Fruit fly (Drosophila melanogaster) whole organism, embryonic: ENCODE measurements around the gene dbo.

ENCODE experiments used
- Atf-2 ChIP-seq: fragments of 200-800 bp; sonication (Bioruptor generic); optimal IDR thresholded peaks from 2 replicates; lab custom pipeline; 2016; ENCODE audit warnings: missing biosample characterization, missing genetic modification characterization
- CG11560 ChIP-seq: fragments of 200-800 bp; sonication (Bioruptor generic); IDR thresholded peaks from 3 replicates; pipeline ENCODE4 v1.3.6; 2022; ENCODE audit warnings: missing biosample characterization, missing genetic modification characterization
- CG11696 ChIP-seq: fragments of 200-800 bp; sonication (Bioruptor generic); IDR thresholded peaks from 2 replicates; pipeline ENCODE4 v1.3.6; 2022; ENCODE audit warnings: missing biosample characterization, missing genetic modification characterization
- CG11723 ChIP-seq: fragments of 200-800 bp; sonication (Bioruptor generic); optimal IDR thresholded peaks from 2 replicates; lab custom pipeline; 2017; ENCODE audit warnings: missing biosample characterization, mild to moderate bottlenecking, missing genetic modification characterization
- CG1233 ChIP-seq: fragments of 200-800 bp; sonication (Bioruptor generic); optimal IDR thresholded peaks from 4 replicates; lab custom pipeline; 2018; ENCODE audit warnings: missing biosample characterization, mild to moderate bottlenecking, missing genetic modification characterization
- CG14860 ChIP-seq: fragments of 200-800 bp; sonication (Bioruptor generic); IDR thresholded peaks from 3 replicates; pipeline ENCODE4 v1.3.6; 2022; ENCODE audit warnings: missing biosample characterization, missing genetic modification characterization; ENCODE audit not compliant: partially characterized antibody
- CG17568 ChIP-seq: fragments of 200-800 bp; sonication (Bioruptor generic); optimal IDR thresholded peaks from 2 replicates; lab custom pipeline; 2018; ENCODE audit warnings: missing biosample characterization, mild to moderate bottlenecking, missing genetic modification characterization, moderate library complexity
- CG17829 ChIP-seq: fragments of 200-800 bp; optimal IDR thresholded peaks from 2 replicates; lab custom pipeline; 2019; ENCODE audit warnings: missing biosample characterization, mild to moderate bottlenecking, missing genetic modification characterization, moderate library complexity
- CG30431 ChIP-seq: fragments of 200-800 bp; sonication (Bioruptor generic); optimal IDR thresholded peaks from 2 replicates; lab custom pipeline; 2017; ENCODE audit warnings: missing biosample characterization, missing genetic modification characterization
- CG31365 ChIP-seq: fragments of 200-800 bp; sonication (Bioruptor generic); optimal IDR thresholded peaks from 2 replicates; lab custom pipeline; 2018; ENCODE audit warnings: missing biosample characterization, mild to moderate bottlenecking, missing genetic modification characterization
- CG31441 ChIP-seq: fragments of 200-800 bp; sonication (Bioruptor generic); IDR thresholded peaks from 2 replicates; pipeline ENCODE4 v1.3.6; 2022; ENCODE audit warnings: missing biosample characterization, missing genetic modification characterization
- CG34376 ChIP-seq: fragments of 200-800 bp; sonication (Bioruptor generic); optimal IDR thresholded peaks from 2 replicates; lab custom pipeline; 2018; ENCODE audit warnings: missing biosample characterization, mild to moderate bottlenecking, missing genetic modification characterization
- CG3838 ChIP-seq: fragments of 200-800 bp; sonication (Bioruptor generic); optimal IDR thresholded peaks from 3 replicates; lab custom pipeline; 2016; ENCODE audit warnings: missing biosample characterization, missing genetic modification characterization
- CG4730 ChIP-seq: fragments of 200-800 bp; sonication (Bioruptor generic); IDR thresholded peaks from 2 replicates; pipeline ENCODE4 v1.3.6; 2022; ENCODE audit warnings: missing biosample characterization, missing genetic modification characterization
- CG6175 ChIP-seq: fragments of 200-800 bp; sonication (Bioruptor generic); IDR thresholded peaks from 3 replicates; pipeline ENCODE4 v1.3.6; 2022; ENCODE audit warnings: missing biosample characterization, missing genetic modification characterization
- CG7745 ChIP-seq: fragments of 200-800 bp; sonication (Bioruptor generic); optimal IDR thresholded peaks from 2 replicates; lab custom pipeline; 2018; ENCODE audit warnings: missing biosample characterization, mild to moderate bottlenecking, missing genetic modification characterization, moderate library complexity
- CG7786 ChIP-seq: fragments of 200-800 bp; sonication (Bioruptor generic); optimal IDR thresholded peaks from 2 replicates; lab custom pipeline; 2016; ENCODE audit warnings: missing biosample characterization, missing genetic modification characterization
- CG8290 ChIP-seq, 3 experiments: fragments of 200-800 bp; sonication (Bioruptor generic); optimal IDR thresholded peaks; 2 replicates each; lab custom pipeline; 2016 to 2019; ENCODE audit warnings: missing biosample characterization in 3 of 3, missing genetic modification characterization in 3 of 3, mild to moderate bottlenecking in 2 of 3, moderate library complexity in 1 of 3
- CG8765 ChIP-seq: fragments of 200-800 bp; sonication (Bioruptor generic); IDR thresholded peaks from 2 replicates; pipeline ENCODE4 v1.3.6; 2022; ENCODE audit warnings: missing biosample characterization, missing genetic modification characterization
- CG8944 ChIP-seq: fragments of 200-800 bp; sonication (Bioruptor generic); optimal IDR thresholded peaks from 3 replicates; lab custom pipeline; 2016; ENCODE audit warnings: missing biosample characterization, missing genetic modification characterization
- CoRest ChIP-seq: fragments of 200-800 bp; sonication (Bioruptor generic); optimal IDR thresholded peaks from 3 replicates; lab custom pipeline; 2018; ENCODE audit warnings: missing biosample characterization, mild to moderate bottlenecking, missing genetic modification characterization, moderate library complexity
- Hey ChIP-seq: fragments of 200-800 bp; sonication (Bioruptor generic); optimal IDR thresholded peaks from 3 replicates; lab custom pipeline; 2018; ENCODE audit warnings: missing biosample characterization, mild to moderate bottlenecking, missing genetic modification characterization
- Hr3 ChIP-seq: fragments of 200-800 bp; sonication (Bioruptor generic); optimal IDR thresholded peaks from 3 replicates; lab custom pipeline; 2016; ENCODE audit warnings: missing biosample characterization, missing genetic modification characterization
- Hr51 ChIP-seq, 2 experiments: fragments of 200-800 bp; sonication (Bioruptor generic); optimal IDR thresholded peaks; 2 replicates in 1 of 2; 3 replicates in 1 of 2; lab custom pipeline; 2016 to 2018; ENCODE audit warnings: missing biosample characterization in 2 of 2, missing genetic modification characterization in 2 of 2, mild to moderate bottlenecking in 1 of 2, moderate library complexity in 1 of 2
- Max ChIP-seq: fragments of 200-800 bp; sonication (Bioruptor generic); optimal IDR thresholded peaks from 2 replicates; lab custom pipeline; 2016; ENCODE audit warnings: missing biosample characterization, mild to moderate bottlenecking, missing genetic modification characterization
- NC2α ChIP-seq: fragments of 200-800 bp; sonication (Bioruptor generic); optimal IDR thresholded peaks from 2 replicates; lab custom pipeline; 2016; ENCODE audit warnings: missing biosample characterization, missing genetic modification characterization
- Oaz ChIP-seq: fragments of 200-800 bp; sonication (Bioruptor generic); IDR thresholded peaks from 2 replicates; pipeline ENCODE4 v1.3.6; 2022; ENCODE audit warnings: missing biosample characterization, missing genetic modification characterization
- Ptx1 ChIP-seq: fragments of 200-800 bp; sonication (Bioruptor generic); IDR thresholded peaks from 2 replicates; pipeline ENCODE4 v1.3.6; 2022; ENCODE audit warnings: missing biosample characterization, missing genetic modification characterization
- Rfx ChIP-seq: fragments of 200-800 bp; sonication (Bioruptor generic); IDR thresholded peaks from 2 replicates; pipeline ENCODE4 v1.3.6; 2022; ENCODE audit warnings: missing biosample characterization, missing genetic modification characterization
- Vsx1 ChIP-seq: fragments of 200-800 bp; sonication (Bioruptor generic); optimal IDR thresholded peaks from 2 replicates; lab custom pipeline; 2017; ENCODE audit warnings: missing biosample characterization, mild to moderate bottlenecking, missing genetic modification characterization, missing genetic modification reagents
- ab ChIP-seq: fragments of 200-800 bp; sonication (Bioruptor generic); optimal IDR thresholded peaks from 2 replicates; lab custom pipeline; 2016; ENCODE audit warnings: missing biosample characterization, missing genetic modification characterization
- bowl ChIP-seq: fragments of 200-800 bp; sonication (Bioruptor generic); IDR thresholded peaks from 2 replicates; pipeline ENCODE4 v1.3.6; 2022; ENCODE audit warnings: missing biosample characterization, missing genetic modification characterization
- cato ChIP-seq: fragments of 200-800 bp; sonication (Bioruptor generic); optimal IDR thresholded peaks from 2 replicates; lab custom pipeline; 2016; ENCODE audit warnings: missing biosample characterization, missing genetic modification characterization, borderline replicate concordance
- dpn ChIP-seq, 2 experiments: fragments of 200-800 bp; sonication (Bioruptor generic); optimal IDR thresholded peaks; 3 replicates each; lab custom pipeline; 2016; ENCODE audit warnings: missing biosample characterization in 2 of 2, missing genetic modification characterization in 2 of 2
- dysf ChIP-seq: fragments of 200-800 bp; sonication (Bioruptor generic); IDR thresholded peaks from 3 replicates; pipeline ENCODE4 v1.3.6; 2022; ENCODE audit warnings: missing biosample characterization, missing genetic modification characterization
- en ChIP-seq: fragments of 200-800 bp; sonication (Bioruptor generic); optimal IDR thresholded peaks from 2 replicates; lab custom pipeline; 2016; ENCODE audit warnings: missing biosample characterization, missing genetic modification characterization
- fd102C ChIP-seq: fragments of 200-800 bp; sonication (Bioruptor generic); optimal IDR thresholded peaks from 2 replicates; lab custom pipeline; 2018; ENCODE audit warnings: missing biosample characterization, mild to moderate bottlenecking, missing genetic modification characterization, moderate library complexity
- gsb-n ChIP-seq: fragments of 200-800 bp; sonication (Bioruptor generic); optimal IDR thresholded peaks from 3 replicates; lab custom pipeline; 2018; ENCODE audit warnings: missing biosample characterization, mild to moderate bottlenecking, missing genetic modification characterization
- hbn ChIP-seq: fragments of 200-800 bp; sonication (Bioruptor generic); IDR thresholded peaks from 2 replicates; pipeline ENCODE4 v1.3.6; 2022; ENCODE audit warnings: missing biosample characterization, missing genetic modification characterization; ENCODE audit not compliant: partially characterized antibody
- jumu ChIP-seq: fragments of 200-800 bp; sonication (Bioruptor generic); optimal IDR thresholded peaks from 3 replicates; lab custom pipeline; 2016; ENCODE audit warnings: missing biosample characterization, missing genetic modification characterization
- kah ChIP-seq: fragments of 200-800 bp; sonication (Bioruptor generic); optimal IDR thresholded peaks from 2 replicates; lab custom pipeline; 2018; ENCODE audit warnings: missing biosample characterization, mild to moderate bottlenecking, missing genetic modification characterization
- kay ChIP-seq: fragments of 200-800 bp; sonication (Bioruptor generic); optimal IDR thresholded peaks from 2 replicates; lab custom pipeline; 2016; ENCODE audit warnings: missing biosample characterization, missing genetic modification characterization
- klu ChIP-seq: fragments of 200-800 bp; sonication (Bioruptor generic); IDR thresholded peaks from 2 replicates; pipeline ENCODE4 v1.3.6; 2022; ENCODE audit warnings: missing biosample characterization, missing genetic modification characterization
- mld ChIP-seq: fragments of 200-800 bp; sonication (Bioruptor generic); IDR thresholded peaks from 3 replicates; pipeline ENCODE4 v1.3.6; 2022; ENCODE audit warnings: missing biosample characterization, missing genetic modification characterization; ENCODE audit not compliant: partially characterized antibody
- nau ChIP-seq: fragments of 200-800 bp; sonication (Bioruptor generic); optimal IDR thresholded peaks from 3 replicates; lab custom pipeline; 2017; ENCODE audit warnings: missing biosample characterization, mild to moderate bottlenecking, missing genetic modification characterization, missing genetic modification reagents
- nerfin-2 ChIP-seq: fragments of 200-800 bp; sonication (Bioruptor generic); IDR thresholded peaks from 2 replicates; pipeline ENCODE4 v1.3.6; 2022; ENCODE audit warnings: missing biosample characterization, missing genetic modification characterization; ENCODE audit not compliant: partially characterized antibody
- nmo ChIP-seq: fragments of 200-800 bp; sonication (Bioruptor generic); optimal IDR thresholded peaks from 2 replicates; lab custom pipeline; 2018; ENCODE audit warnings: missing biosample characterization, mild to moderate bottlenecking, missing genetic modification characterization, moderate library complexity
- otp ChIP-seq: fragments of 200-800 bp; sonication (Bioruptor generic); IDR thresholded peaks from 3 replicates; pipeline ENCODE4, ENCODE4 v1.3.6; 2022; ENCODE audit warnings: missing biosample characterization, missing genetic modification characterization
- sd ChIP-seq: fragments of 200-800 bp; sonication (Bioruptor generic); optimal IDR thresholded peaks from 3 replicates; lab custom pipeline; 2018; ENCODE audit warnings: missing biosample characterization, mild to moderate bottlenecking, missing genetic modification characterization, moderate library complexity
- tll ChIP-seq, 2 experiments: fragments of 200-800 bp in 1 of 2; fragments of >200 bp in 1 of 2; sonication (Bioruptor generic) in 1 of 2; optimal IDR thresholded peaks; 2 replicates each; lab custom pipeline; 2017 to 2019; ENCODE audit warnings: missing biosample characterization in 2 of 2, missing genetic modification characterization in 2 of 2, mild to moderate bottlenecking in 1 of 2, moderate library complexity in 1 of 2
- zfh1 ChIP-seq: fragments of 200-800 bp; sonication (Bioruptor generic); IDR thresholded peaks from 3 replicates; pipeline ENCODE4 v1.3.6; 2022; ENCODE audit warnings: missing biosample characterization, missing genetic modification characterization

The dbo gene

dm6 chr3L:15832146-15832545, 5.5 kb downstream of the dbo start, which contains the start of gene CG12713 (continued):
- TF ChIP-seq dysf, result no peak
- TF ChIP-seq cato, result no peak
- TF ChIP-seq CG7786, result no peak
- TF ChIP-seq CG17568, result no peak
- no peak for TF ChIP-seq Vsx1 (GFP tag; lab: Kevin White, UChicago)
- TF ChIP-seq CG14860 (GFP tag; lab: Robert Waterston, UW), result peak; percentile 90
- TF ChIP-seq nerfin-2 (GFP tag; lab: Robert Waterston, UW), result peak; percentile 73
- TF ChIP-seq Oaz (GFP tag; lab: Robert Waterston, UW), result no peak
- no peak for TF ChIP-seq Atf-2 (GFP tag; lab: Kevin White, UChicago)
- no peak for TF ChIP-seq CG11723 (GFP tag; lab: Kevin White, UChicago)
- no peak for TF ChIP-seq kay (GFP tag; lab: Kevin White, UChicago)
- TF ChIP-seq sd (tag; lab: Kevin White, UChicago), result no peak
- no peak for TF ChIP-seq otp (GFP tag; lab: Robert Waterston, UW)
- TF ChIP-seq mld (GFP tag; lab: Robert Waterston, UW), result peak; percentile 65; the same call in 2 of the 3 replicates
- no peak for TF ChIP-seq Hr3
- TF ChIP-seq hbn, result peak; percentile 76
- TF ChIP-seq CG31441, result peak; percentile 43; the same call in 1 of the 2 replicates
- TF ChIP-seq CG8944, result no peak
- TF ChIP-seq gsb-n (tag; lab: Kevin White, UChicago), result no peak
- TF ChIP-seq ab (GFP tag; lab: Kevin White, UChicago), result no peak
- peak; percentile 22 to 34 for TF ChIP-seq dpn (GFP tag; optimal IDR thresholded peaks at IDR 0.05; lab: Kevin White, UChicago)
- no peak for TF ChIP-seq Ptx1
- TF ChIP-seq en (GFP tag; lab: Kevin White, UChicago), result no peak
- no peak for TF ChIP-seq Hey (tag; lab: Kevin White, UChicago)
- TF ChIP-seq fd102C, result no peak
- peak; percentile 57 for TF ChIP-seq CoRest (tag; lab: Kevin White, UChicago)
- peak; percentile 98 for TF ChIP-seq CG11560
- TF ChIP-seq nau (GFP tag; lab: Kevin White, UChicago), result no peak
- TF ChIP-seq Rfx, result no peak
- no peak for TF ChIP-seq CG4730 (GFP tag; lab: Robert Waterston, UW)
- no peak for TF ChIP-seq CG1233 (GFP tag; lab: Kevin White, UChicago)
- TF ChIP-seq tll (GFP tag; optimal IDR thresholded peaks at IDR 0.05; lab: Kevin White, UChicago), result peak in 1 of 2 experiments; percentile 46
- TF ChIP-seq nmo (GFP tag; lab: Kevin White, UChicago), result peak; percentile 64
- TF ChIP-seq CG31365 (tag; lab: Kevin White, UChicago), result no peak
- TF ChIP-seq NC2α, result no peak
- no peak for TF ChIP-seq Hr51 (GFP tag; optimal IDR thresholded peaks at IDR 0.05; lab: Kevin White, UChicago)
- TF ChIP-seq bowl, result no peak
- TF ChIP-seq jumu (GFP tag; lab: Kevin White, UChicago), result no peak
- no peak for TF ChIP-seq Max (GFP tag; lab: Kevin White, UChicago)
- TF ChIP-seq CG3838 (GFP tag; lab: Kevin White, UChicago), result no peak
- TF ChIP-seq CG7745 (tag; lab: Kevin White, UChicago), result no peak
- TF ChIP-seq CG8290 (GFP tag; optimal IDR thresholded peaks at IDR 0.05; lab: Kevin White, UChicago), result peak; percentile 69
- TF ChIP-seq CG8290 (tag; optimal IDR thresholded peaks at IDR 0.05; lab: Kevin White, UChicago), result peak; percentile 45 to 65
- TF ChIP-seq CG6175 (GFP tag; lab: Robert Waterston, UW), result no peak
- peak; percentile 59 for TF ChIP-seq CG17829 (tag; lab: Kevin White, UChicago)
- no peak for TF ChIP-seq CG8765 (GFP tag; lab: Robert Waterston, UW)
- TF ChIP-seq klu (GFP tag; lab: Robert Waterston, UW), result no peak
- TF ChIP-seq CG30431 (GFP tag; lab: Kevin White, UChicago), result no peak
- TF ChIP-seq CG34376 (GFP tag; lab: Kevin White, UChicago), result no peak
- TF ChIP-seq CG11696 (GFP tag; lab: Robert Waterston, UW), result no peak
- TF ChIP-seq zfh1 (GFP tag; lab: Robert Waterston, UW), result no peak
- no peak for TF ChIP-seq kah (GFP tag; lab: Kevin White, UChicago)
